Worm (Caenorhabditis elegans) whole organism, L1 larva: ENCODE measurements around the gene cla-1.

Source experiments
- ama-1 ChIP-seq: fragments of 150-350 bp; optimal IDR thresholded peaks from 2 replicates; lab custom pipeline; 2014
- ceh-8 ChIP-seq: fragments of 200-800 bp; sonication (Bioruptor generic); optimal IDR thresholded peaks from 2 replicates; lab custom pipeline; 2018; ENCODE audit warnings: mild to moderate bottlenecking, missing genetic modification characterization, moderate library complexity, missing compliant biosample characterization
- ceh-82 ChIP-seq, 3 experiments: fragments of 150-350 bp in 1 of 3; sonication (generic microtip) in 2 of 3; optimal IDR thresholded peaks; 2 replicates each; lab custom pipeline; 2014 to 2017; ENCODE audit warnings: missing biosample characterization in 3 of 3, missing genetic modification characterization in 3 of 3
- efl-1 ChIP-seq, 4 experiments: fragments of 150-350 bp; optimal IDR thresholded peaks in 3 of 4; peaks in 1 of 4; 1 replicate in 1 of 4; 2 replicates in 3 of 4; lab custom pipeline; 2014; ENCODE audit warnings: missing biosample characterization in 2 of 4, missing genetic modification characterization in 2 of 4, missing genetic modification reagents in 2 of 4
- elt-2 ChIP-seq: sonication (generic microtip); optimal IDR thresholded peaks from 2 replicates; lab custom pipeline; 2016; ENCODE audit warnings: missing genetic modification characterization, mild to moderate bottlenecking, inconsistent platforms, missing compliant biosample characterization, missing genetic modification reagents
- irx-1 ChIP-seq: sonication (generic microtip); optimal IDR thresholded peaks from 2 replicates; lab custom pipeline; 2016; ENCODE audit warnings: missing genetic modification characterization, missing compliant biosample characterization
- isw-1 ChIP-seq: fragments of 200-800 bp; sonication (Bioruptor generic); IDR thresholded peaks from 2 replicates; pipeline ENCODE4 v1.3.6; 2022; ENCODE audit warnings: missing genetic modification characterization, missing compliant biosample characterization
- lin-13 ChIP-seq: fragments of 150-350 bp; optimal IDR thresholded peaks from 2 replicates; lab custom pipeline; 2014; ENCODE audit warnings: missing biosample characterization, missing genetic modification reagents, missing genetic modification characterization
- nhr-11 ChIP-seq: fragments of 150-350 bp; optimal IDR thresholded peaks from 2 replicates; lab custom pipeline; 2014; ENCODE audit warnings: missing biosample characterization, missing genetic modification characterization
- nhr-85 ChIP-seq: sonication (generic microtip); peaks from one replicate; lab custom pipeline; 2016; ENCODE audit warnings: missing genetic modification characterization, inconsistent platforms, missing compliant biosample characterization
- rnt-1 ChIP-seq: sonication (generic microtip); optimal IDR thresholded peaks from 2 replicates; lab custom pipeline; 2016; ENCODE audit warnings: mild to moderate bottlenecking, missing genetic modification characterization, moderate library complexity, missing compliant biosample characterization
- snpc-4 ChIP-seq: fragments of 150-350 bp; optimal IDR thresholded peaks from 2 replicates; lab custom pipeline; 2014; ENCODE audit warnings: missing biosample characterization, missing genetic modification characterization
- sptf-1 ChIP-seq: fragments of 150-350 bp; optimal IDR thresholded peaks from 2 replicates; lab custom pipeline; 2014; ENCODE audit warnings: missing biosample characterization, missing genetic modification characterization
- ztf-4 ChIP-seq: fragments of 150-350 bp; optimal IDR thresholded peaks from 2 replicates; lab custom pipeline; 2014; ENCODE audit warnings: missing biosample characterization, missing genetic modification characterization

DNA sequence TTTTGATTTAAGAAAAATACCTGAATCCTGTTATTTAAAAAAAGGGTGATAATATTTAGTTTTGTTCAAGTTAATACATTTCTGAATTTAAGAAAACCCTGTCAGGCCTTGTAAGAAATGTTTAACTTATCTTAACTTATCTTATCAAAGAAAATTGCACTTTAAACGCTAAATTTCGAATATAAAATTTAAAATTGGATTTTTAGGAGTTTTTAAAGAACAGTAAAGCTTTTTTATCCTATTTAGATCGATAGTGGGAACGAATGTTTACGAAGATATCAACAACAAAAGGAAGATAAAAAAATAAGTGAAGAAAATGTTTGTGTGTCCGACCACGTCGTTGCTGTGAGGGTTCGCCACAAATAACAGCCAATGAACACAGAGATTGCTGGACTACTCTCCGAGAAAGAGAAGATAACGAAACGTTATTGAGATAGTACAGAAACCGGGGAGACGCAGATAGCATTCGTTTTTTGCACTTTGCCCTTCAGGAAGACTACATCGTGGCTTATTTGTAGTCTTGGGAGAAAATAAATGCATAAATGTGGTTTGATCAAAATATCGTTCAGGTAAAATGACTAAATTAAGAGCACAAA, 35.7 kb upstream of the cla-1 start, which contains the start of gene dif-1:
- no peak for TF ChIP-seq ceh-82 (tag; optimal IDR thresholded peaks at IDR 0.05; lab: Kevin White, UChicago)
- no peak for TF ChIP-seq sptf-1
- TF ChIP-seq isw-1 (GFP tag; lab: Robert Waterston, UW): no peak
- no peak for TF ChIP-seq nhr-85 (tag; lab: Kevin White, UChicago)
- TF ChIP-seq irx-1 (tag; lab: Kevin White, UChicago): no peak
- peak; percentile 65 for TF ChIP-seq elt-2 (tag; lab: Kevin White, UChicago)
- peak; percentile 4 to 7 for TF ChIP-seq efl-1 (optimal IDR thresholded peaks at IDR 0.05; lab: Kevin White, UChicago)
- peak in 1 of 2 experiments; percentile 13 for TF ChIP-seq efl-1 (GFP tag; optimal IDR thresholded peaks at IDR 0.05 in 1 of 2; lab: Kevin White, UChicago)
- no peak for TF ChIP-seq ceh-8
- TF ChIP-seq nhr-11 (tag; lab: Kevin White, UChicago): no peak
- no peak for TF ChIP-seq ztf-4 (tag; lab: Kevin White, UChicago)
- TF ChIP-seq ama-1: no peak
- TF ChIP-seq snpc-4 (tag; lab: Kevin White, UChicago): no peak
- peak; percentile 31 for TF ChIP-seq rnt-1 (tag; lab: Kevin White, UChicago)
- TF ChIP-seq lin-13 (GFP tag; lab: Kevin White, UChicago): no peak
